Fruit fly (Drosophila melanogaster): ENCODE results near the gene pelo.

DNA sequence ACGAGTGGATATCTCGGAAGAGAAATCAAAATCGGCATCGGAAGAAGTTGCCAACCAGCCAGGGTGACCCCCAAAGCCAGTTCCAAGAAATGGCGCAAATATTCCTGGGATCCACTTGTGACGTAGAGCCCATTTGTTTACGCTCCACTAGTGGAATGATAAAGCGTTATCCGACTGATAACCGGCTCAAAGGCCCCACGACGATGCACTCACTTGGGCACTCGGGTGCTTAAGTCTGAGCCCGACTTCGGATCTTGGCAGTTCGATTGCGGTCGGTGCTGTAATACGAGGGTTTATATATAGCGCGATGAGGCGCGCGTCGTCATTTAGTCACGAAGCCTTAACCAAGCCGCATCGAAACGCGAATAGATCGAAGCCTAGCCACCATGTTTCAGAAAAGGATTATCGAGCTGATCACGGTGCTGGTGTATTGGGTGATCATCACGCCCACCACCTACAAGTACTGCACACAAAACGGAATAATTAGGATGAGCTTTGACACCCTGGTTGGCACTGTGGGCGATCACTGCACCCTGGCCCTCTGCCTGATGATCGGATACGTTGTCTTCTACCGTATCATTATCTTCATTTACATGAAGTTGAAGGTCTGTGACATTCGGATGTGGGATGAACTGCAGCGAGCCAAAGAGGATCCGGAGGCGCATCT is 29.1 kb downstream of the pelo start, which contains the start of gene CG13116:
- TF ChIP-seq Dll (optimal IDR thresholded peaks at IDR 0.05) (no peak), psq (optimal IDR thresholded peaks at IDR 0.05) (no peak), CG8478 (optimal IDR thresholded peaks at IDR 0.05) (no peak), EcR (GFP tag; optimal IDR thresholded peaks at IDR 0.05) (no peak)
